Worm (Caenorhabditis elegans) whole organism, L4 larva: Measurements from ENCODE around the gene rpl-39.

Experiments
- F26F4.8 ChIP-seq: fragments of 200-800 bp; sonication (Bioruptor generic); conservative IDR thresholded peaks from 2 replicates; pipeline ENCODE4 v1.3.6; 2022; ENCODE audit warnings: missing genetic modification characterization, missing compliant biosample characterization
- F44E2.7 ChIP-seq: fragments of 200-800 bp; sonication (Bioruptor generic); IDR thresholded peaks from 2 replicates; pipeline ENCODE4 v2.1.2; 2022; ENCODE audit warnings: missing genetic modification characterization, missing compliant biosample characterization
- F49E8.2 ChIP-seq: sonication (generic microtip); optimal IDR thresholded peaks from 2 replicates; lab custom pipeline; 2016; ENCODE audit warnings: missing compliant biosample characterization, mild to moderate bottlenecking, missing genetic modification characterization, borderline replicate concordance
- R02D3.7 ChIP-seq: fragments of 150-350 bp; sonication (generic microtip); optimal IDR thresholded peaks from 3 replicates; lab custom pipeline; 2014; ENCODE audit warnings: missing biosample characterization, missing genetic modification characterization
- T26A8.4 ChIP-seq: fragments of 200-800 bp; sonication (Bioruptor generic); IDR thresholded peaks from 2 replicates; pipeline ENCODE4 v1.3.6; 2022; ENCODE audit warnings: missing genetic modification characterization, missing compliant biosample characterization
- ZK546.5 ChIP-seq, 2 experiments: sonication (generic microtip); optimal IDR thresholded peaks; 2 replicates each; lab custom pipeline; 2017; ENCODE audit warnings: missing biosample characterization in 2 of 2, missing genetic modification characterization in 2 of 2
- ceh-20 ChIP-seq: fragments of 200-800 bp; sonication (Bioruptor generic); IDR thresholded peaks from 2 replicates; pipeline ENCODE4 v1.3.6; 2022; ENCODE audit warnings: missing genetic modification reagents, missing genetic modification characterization, missing compliant biosample characterization
- ceh-28 ChIP-seq: fragments of 150-350 bp; optimal IDR thresholded peaks from 2 replicates; lab custom pipeline; 2014; ENCODE audit warnings: missing biosample characterization, missing genetic modification reagents, missing genetic modification characterization
- ceh-32 ChIP-seq: sonication (generic microtip); optimal IDR thresholded peaks from 2 replicates; lab custom pipeline; 2016; ENCODE audit warnings: mild to moderate bottlenecking, missing genetic modification characterization, missing compliant biosample characterization; ENCODE audit not compliant: poor library complexity
- ceh-44 ChIP-seq: fragments of 200-800 bp; sonication (Bioruptor generic); IDR thresholded peaks from 2 replicates; pipeline ENCODE4 v1.3.6; 2022; ENCODE audit warnings: missing genetic modification reagents, missing genetic modification characterization, missing compliant biosample characterization
- ceh-62 ChIP-seq: sonication (generic microtip); optimal IDR thresholded peaks from 2 replicates; lab custom pipeline; 2017; ENCODE audit warnings: missing biosample characterization, missing genetic modification characterization
- ceh-82 ChIP-seq: sonication (generic microtip); optimal IDR thresholded peaks from 2 replicates; lab custom pipeline; 2017; ENCODE audit warnings: missing biosample characterization, missing genetic modification characterization
- cey-2 ChIP-seq: sonication (generic microtip); optimal IDR thresholded peaks from 3 replicates; lab custom pipeline; 2017; ENCODE audit warnings: missing genetic modification characterization, mild to moderate bottlenecking, missing compliant biosample characterization, antibody characterized with exemption, borderline replicate concordance; ENCODE audit not compliant: insufficient read depth
- daf-12 ChIP-seq: fragments of 150-350 bp; optimal IDR thresholded peaks from 2 replicates; lab custom pipeline; 2014; ENCODE audit warnings: missing biosample characterization, missing genetic modification reagents, missing genetic modification characterization
- dmd-9 ChIP-seq: fragments of 200-800 bp; sonication (Bioruptor generic); IDR thresholded peaks from 2 replicates; pipeline ENCODE4 v1.3.6; 2022; ENCODE audit warnings: missing genetic modification reagents, missing genetic modification characterization, missing compliant biosample characterization
- dpl-1 ChIP-seq: fragments of 150-350 bp; optimal IDR thresholded peaks from 2 replicates; lab custom pipeline; 2014; ENCODE audit warnings: missing biosample characterization, missing genetic modification reagents, missing genetic modification characterization
- egl-43 ChIP-seq: fragments of 200-800 bp; sonication (Bioruptor generic); IDR thresholded peaks from 2 replicates; pipeline ENCODE4 v1.3.6; 2022; ENCODE audit warnings: missing genetic modification reagents, missing genetic modification characterization, missing compliant biosample characterization
- hlh-30 ChIP-seq: sonication (generic microtip); optimal IDR thresholded peaks from 2 replicates; lab custom pipeline; 2017; ENCODE audit warnings: antibody characterized with exemption, mild to moderate bottlenecking, missing genetic modification characterization, missing compliant biosample characterization; ENCODE audit not compliant: insufficient read depth
- lim-7 ChIP-seq: fragments of 200-800 bp; sonication (Bioruptor generic); IDR thresholded peaks from 2 replicates; pipeline ENCODE4 v1.3.6; 2022; ENCODE audit warnings: missing genetic modification characterization, missing compliant biosample characterization
- lin-1 ChIP-seq: fragments of 200-800 bp; sonication (Bioruptor generic); IDR thresholded peaks from 2 replicates; pipeline ENCODE4 v1.3.6; 2022; ENCODE audit warnings: missing genetic modification reagents, missing genetic modification characterization, missing compliant biosample characterization
- lir-3 ChIP-seq: sonication (generic microtip); optimal IDR thresholded peaks from 2 replicates; lab custom pipeline; 2016; ENCODE audit warnings: mild to moderate bottlenecking, missing genetic modification characterization, missing compliant biosample characterization
- lsy-2 ChIP-seq, 2 experiments: fragments of 150-350 bp in 1 of 2; sonication (generic microtip) in 1 of 2; optimal IDR thresholded peaks; 2 replicates each; lab custom pipeline; 2014 to 2017; ENCODE audit warnings: missing biosample characterization in 2 of 2, missing genetic modification characterization in 2 of 2
- mdl-1 ChIP-seq, 2 experiments: fragments of 150-350 bp in 1 of 2; sonication (generic microtip) in 1 of 2; optimal IDR thresholded peaks; 2 replicates each; lab custom pipeline; 2014 to 2017; ENCODE audit warnings: missing biosample characterization in 2 of 2, missing genetic modification characterization in 2 of 2
- mdt-29 ChIP-seq: fragments of 200-800 bp; sonication (Bioruptor generic); IDR thresholded peaks from 2 replicates; pipeline ENCODE4 v1.3.6; 2022; ENCODE audit warnings: missing genetic modification reagents, missing genetic modification characterization, missing compliant biosample characterization
- mes-2 ChIP-seq: sonication (generic microtip); optimal IDR thresholded peaks from 2 replicates; lab custom pipeline; 2016; ENCODE audit warnings: missing genotype, mild to moderate bottlenecking, missing genetic modification characterization, missing compliant biosample characterization; ENCODE audit not compliant: poor library complexity, severe bottlenecking
- nhr-102 ChIP-seq: sonication (generic microtip); optimal IDR thresholded peaks from 2 replicates; lab custom pipeline; 2016; ENCODE audit warnings: mild to moderate bottlenecking, missing genetic modification characterization, moderate library complexity, missing compliant biosample characterization
- nhr-111 ChIP-seq: fragments of 200-800 bp; sonication (Bioruptor generic); optimal IDR thresholded peaks from 2 replicates; lab custom pipeline; 2018; ENCODE audit warnings: mild to moderate bottlenecking, missing genetic modification characterization, missing compliant biosample characterization
- nhr-25 ChIP-seq: sonication (generic microtip); optimal IDR thresholded peaks from 2 replicates; lab custom pipeline; 2017; ENCODE audit warnings: missing genetic modification characterization, mild to moderate bottlenecking, missing compliant biosample characterization, antibody characterized with exemption, moderate library complexity, borderline replicate concordance; ENCODE audit not compliant: insufficient read depth
- pha-4 ChIP-seq, 2 experiments: fragments of 150-350 bp in 1 of 2; fragments of 200-800 bp in 1 of 2; sonication (Bioruptor generic) in 1 of 2; IDR thresholded peaks in 1 of 2; optimal IDR thresholded peaks in 1 of 2; 2 replicates each; pipeline versions ENCODE4 v1.3.6 to Lab custom; 2014 to 2022; ENCODE audit warnings: missing genetic modification characterization in 2 of 2, missing genetic modification reagents in 2 of 2, missing biosample characterization in 1 of 2, missing compliant biosample characterization in 1 of 2
- php-3 ChIP-seq: fragments of 200-800 bp; sonication (Bioruptor generic); IDR thresholded peaks from 2 replicates; pipeline ENCODE4 v1.3.6; 2022; ENCODE audit warnings: missing genetic modification reagents, missing genetic modification characterization, missing compliant biosample characterization
- pqm-1 ChIP-seq: sonication (generic microtip); optimal IDR thresholded peaks from 2 replicates; lab custom pipeline; 2017; ENCODE audit warnings: missing biosample characterization, missing genetic modification characterization
- rbr-2 ChIP-seq: sonication (generic microtip); optimal IDR thresholded peaks from 2 replicates; lab custom pipeline; 2016; ENCODE audit warnings: missing genotype, missing genetic modification characterization, missing compliant biosample characterization
- sdz-12 ChIP-seq: fragments of 200-800 bp; sonication (Bioruptor generic); optimal IDR thresholded peaks from 2 replicates; lab custom pipeline; 2018; ENCODE audit warnings: mild to moderate bottlenecking, missing genetic modification characterization, missing compliant biosample characterization
- set-16 ChIP-seq: fragments of 200-800 bp; sonication (Bioruptor generic); IDR thresholded peaks from 2 replicates; pipeline ENCODE4 v1.3.6; 2022; ENCODE audit warnings: missing genetic modification reagents, missing genetic modification characterization, missing compliant biosample characterization
- snpc-4 ChIP-seq: fragments of 150-350 bp; optimal IDR thresholded peaks from 2 replicates; lab custom pipeline; 2014; ENCODE audit warnings: missing biosample characterization, missing genetic modification characterization
- spr-3 ChIP-seq: fragments of 200-800 bp; sonication (Bioruptor generic); optimal IDR thresholded peaks from 2 replicates; lab custom pipeline; 2018; ENCODE audit warnings: mild to moderate bottlenecking, missing genetic modification characterization, missing compliant biosample characterization
- tra-1 ChIP-seq: fragments of 200-800 bp; sonication (Bioruptor generic); IDR thresholded peaks from 2 replicates; pipeline ENCODE4 v1.3.6; 2022; ENCODE audit warnings: missing genetic modification reagents, missing genetic modification characterization, missing compliant biosample characterization
- unc-130 ChIP-seq: sonication (generic microtip); optimal IDR thresholded peaks from 2 replicates; lab custom pipeline; 2016; ENCODE audit warnings: missing genetic modification reagents, missing genetic modification characterization, missing compliant biosample characterization
- unc-39 ChIP-seq: sonication (generic microtip); optimal IDR thresholded peaks from 2 replicates; lab custom pipeline; 2017; ENCODE audit warnings: missing biosample characterization, missing genetic modification characterization
- zag-1 ChIP-seq: fragments of 150-350 bp; optimal IDR thresholded peaks from 2 replicates; lab custom pipeline; 2014; ENCODE audit warnings: missing biosample characterization, missing genetic modification characterization
- zfp-2 ChIP-seq: sonication (generic microtip); optimal IDR thresholded peaks from 2 replicates; lab custom pipeline; 2016; ENCODE audit warnings: mild to moderate bottlenecking, missing genetic modification characterization, missing compliant biosample characterization
- zip-11 ChIP-seq: fragments of 200-800 bp; sonication (Bioruptor generic); IDR thresholded peaks from 2 replicates; pipeline ENCODE4 v1.3.6; 2022; ENCODE audit warnings: missing genetic modification characterization, missing compliant biosample characterization
- ztf-11 ChIP-seq: fragments of 150-350 bp; optimal IDR thresholded peaks from 2 replicates; lab custom pipeline; 2014; ENCODE audit warnings: missing biosample characterization, missing genetic modification characterization
- ztf-7 ChIP-seq: fragments of 150-350 bp; optimal IDR thresholded peaks from 2 replicates; lab custom pipeline; 2014; ENCODE audit warnings: missing biosample characterization, missing genetic modification characterization

The rpl-39 gene

ce11 chrV:7804064-7804800, 28.4 kb upstream of the rpl-39 start, which contains the start of gene uvs-1 (continued):
- no peak for TF ChIP-seq zag-1 (tag; lab: Kevin White, UChicago)
- no peak for TF ChIP-seq sdz-12 (GFP tag; lab: Kevin White, UChicago)
- no peak for TF ChIP-seq nhr-25 (tag; lab: Kevin White, UChicago)
- TF ChIP-seq nhr-102 (tag; lab: Kevin White, UChicago) = no peak
- no peak for TF ChIP-seq ztf-7 (tag; lab: Kevin White, UChicago)
- no peak for TF ChIP-seq lir-3 (tag; lab: Kevin White, UChicago)
- TF ChIP-seq F49E8.2 (tag; lab: Kevin White, UChicago) = no peak
- no peak for TF ChIP-seq ceh-82
- TF ChIP-seq ceh-32 (tag; lab: Kevin White, UChicago) = no peak
- TF ChIP-seq mdl-1 (tag; optimal IDR thresholded peaks at IDR 0.05; lab: Kevin White, UChicago) = peak; percentile 46 to 80
- TF ChIP-seq ceh-44 = no peak
- TF ChIP-seq pqm-1 (tag; lab: Kevin White, UChicago) = no peak
- TF ChIP-seq daf-12 = no peak
- no peak for TF ChIP-seq T26A8.4 (GFP tag; lab: Robert Waterston, UW)
- peak; percentile 93 for TF ChIP-seq hlh-30
- no peak for TF ChIP-seq lim-7 (GFP tag; lab: Robert Waterston, UW)
- no peak for TF ChIP-seq ceh-20 (GFP tag; lab: Robert Waterston, UW)
- TF ChIP-seq php-3 = no peak
- no peak for TF ChIP-seq unc-130 (GFP tag; lab: Kevin White, UChicago)
- TF ChIP-seq dmd-9 (GFP tag; lab: Robert Waterston, UW) = no peak
- no peak for TF ChIP-seq egl-43 (GFP tag; lab: Robert Waterston, UW)
- TF ChIP-seq zfp-2 (tag; lab: Kevin White, UChicago) = no peak
- TF ChIP-seq mes-2 (tag; lab: Kevin White, UChicago) = peak; percentile 14
- TF ChIP-seq lin-1 (GFP tag; lab: Robert Waterston, UW) = no peak
- no peak for TF ChIP-seq pha-4 (GFP tag; IDR thresholded peaks at IDR 0.05; lab: Robert Waterston, UW)
- TF ChIP-seq pha-4 (tag; optimal IDR thresholded peaks at IDR 0.05; lab: Kevin White, UChicago) = peak; percentile 76
- TF ChIP-seq spr-3 (GFP tag; lab: Kevin White, UChicago) = no peak
- no peak for TF ChIP-seq tra-1 (GFP tag; lab: Robert Waterston, UW)
- no peak for TF ChIP-seq cey-2
- TF ChIP-seq ZK546.5 (tag; optimal IDR thresholded peaks at IDR 0.05; lab: Kevin White, UChicago) = no peak
- peak; percentile 9 for TF ChIP-seq ceh-28 (tag; lab: Kevin White, UChicago)
- no peak for TF ChIP-seq mdt-29 (GFP tag; lab: Robert Waterston, UW)
- no peak for TF ChIP-seq lsy-2 (tag; optimal IDR thresholded peaks at IDR 0.05; lab: Kevin White, UChicago)
- no peak for TF ChIP-seq ceh-62 (tag; lab: Kevin White, UChicago)
- TF ChIP-seq set-16 (GFP tag; lab: Robert Waterston, UW) = no peak
- peak; percentile 50 for TF ChIP-seq dpl-1 (GFP tag; lab: Kevin White, UChicago)

- TF ChIP-seq F44E2.7 (GFP tag; lab: Robert Waterston, UW) = no peak
- TF ChIP-seq php-3 = no peak
- TF ChIP-seq snpc-4 (tag; lab: Kevin White, UChicago) = no peak
- no peak for TF ChIP-seq unc-39 (tag; lab: Kevin White, UChicago)
- no peak for TF ChIP-seq F26F4.8
- TF ChIP-seq nhr-111 = no peak
- no peak for TF ChIP-seq ztf-7 (tag; lab: Kevin White, UChicago)
- TF ChIP-seq nhr-25 (tag; lab: Kevin White, UChicago) = no peak
- TF ChIP-seq ztf-11 (tag; lab: Kevin White, UChicago) = no peak
- no peak for TF ChIP-seq ceh-28 (tag; lab: Kevin White, UChicago)
- no peak for TF ChIP-seq zip-11 (GFP tag; lab: Robert Waterston, UW)
- no peak for TF ChIP-seq lim-7 (GFP tag; lab: Robert Waterston, UW)
- no peak for TF ChIP-seq R02D3.7
- TF ChIP-seq rbr-2 (tag; lab: Kevin White, UChicago) = no peak
- no peak for TF ChIP-seq zag-1 (tag; lab: Kevin White, UChicago)
- TF ChIP-seq, all 104 proteins: peak for 0
Measured at ce11 chrV:7803563-7803962, 27.7 kb upstream of the rpl-39 start.
